Worm (Caenorhabditis elegans) whole organism, midembryonic: Measurements from ENCODE around the gene spp-12.

Experiments used
- cog-1 ChIP-seq: sonication (generic microtip); optimal IDR thresholded peaks from 2 replicates; lab custom pipeline; 2016; ENCODE audit warnings: missing genetic modification characterization, missing compliant biosample characterization
- ztf-23 ChIP-seq: fragments of 200-800 bp; sonication (Bioruptor generic); IDR thresholded peaks from 2 replicates; pipeline ENCODE4 v1.3.6; 2022; ENCODE audit warnings: missing genetic modification reagents, missing genetic modification characterization, missing compliant biosample characterization

- TF ChIP-seq cog-1 (tag; lab: Kevin White, UChicago) (no peak), ztf-23 (GFP tag; lab: Robert Waterston, UW) (no peak)
These were observed 32.5 kb upstream of the spp-12 start, which contains the start of gene srx-136 for ce11 chrV:13857132-13857531.
